Worm (Caenorhabditis elegans): ENCODE results near the gene B0244.9.

The B0244.9 gene

DNA sequence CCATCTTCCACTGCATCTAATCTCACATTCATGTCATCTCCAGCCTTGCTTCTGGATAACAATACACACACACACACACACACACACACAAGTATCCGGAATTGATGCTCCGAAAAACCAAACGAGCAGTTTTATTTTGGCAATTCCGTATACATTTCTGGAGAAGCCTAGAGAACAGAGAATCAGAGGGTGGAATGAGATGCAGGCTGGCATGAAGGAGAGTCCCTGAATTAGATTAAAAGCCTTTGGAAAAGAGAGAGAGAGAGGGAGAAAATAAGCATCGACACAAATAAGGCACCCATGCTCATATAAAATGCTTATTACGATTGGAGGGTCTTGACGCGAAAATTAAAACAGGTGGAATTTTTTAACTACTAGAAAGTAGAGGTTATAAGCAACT lies 29.9 kb upstream of the B0244.9 start:
- no peak for TF ChIP-seq sptf-1 (tag; optimal IDR thresholded peaks at IDR 0.05)
- TF ChIP-seq lin-14 (GFP tag; optimal IDR thresholded peaks at IDR 0.05), result peak; percentile 60
- no peak for TF ChIP-seq elt-3 (tag; optimal IDR thresholded peaks at IDR 0.05)
- TF ChIP-seq ztf-4 (tag; optimal IDR thresholded peaks at IDR 0.05), result no peak
- no peak for TF ChIP-seq mdl-1 (tag; optimal IDR thresholded peaks at IDR 0.05)

DNA sequence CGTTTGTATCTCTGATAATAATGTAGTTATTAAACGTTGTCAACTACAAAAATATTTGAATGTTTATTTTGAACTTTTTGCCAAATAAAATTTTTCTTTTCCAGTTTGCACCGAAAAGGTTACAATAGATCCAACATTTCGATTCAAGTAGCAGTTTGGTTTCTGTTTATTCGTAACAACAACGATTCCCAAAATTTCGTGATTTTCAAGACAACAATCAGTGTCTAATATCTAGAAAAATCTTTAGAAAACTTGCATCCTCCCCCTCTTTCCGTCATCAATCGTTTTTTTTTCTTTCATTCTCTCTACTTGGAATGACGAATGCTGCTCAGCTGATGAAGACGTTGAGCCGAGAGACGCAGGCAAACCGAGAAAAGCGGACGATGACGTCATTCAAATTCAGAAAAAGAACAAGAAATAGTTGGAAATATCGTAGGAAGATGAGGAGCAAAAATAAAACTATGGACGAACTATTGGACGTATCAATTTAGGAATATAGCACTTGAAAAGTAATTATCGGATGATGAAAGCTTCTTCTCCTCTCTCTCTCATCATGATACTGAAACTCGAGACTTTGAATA lies 27.8 kb upstream of the B0244.9 start:
- TF ChIP-seq nhr-85 (tag) (no peak), unc-62 (GFP tag; optimal IDR thresholded peaks at IDR 0.05) (no peak), ztf-4 (tag; optimal IDR thresholded peaks at IDR 0.05) (peak; percentile 65), lin-13 (GFP tag; optimal IDR thresholded peaks at IDR 0.05) (peak; percentile 42), nhr-71 (tag; optimal IDR thresholded peaks at IDR 0.05) (peak; percentile 91), egl-27 (tag; optimal IDR thresholded peaks at IDR 0.05) (peak in 1 of 2 experiments; percentile 37), efl-1 (optimal IDR thresholded peaks at IDR 0.05) (peak; percentile 23 to 33), efl-1 (GFP tag; optimal IDR thresholded peaks at IDR 0.05 in 1 of 2) (peak in 1 of 2 experiments; percentile 19), unc-86 (tag; optimal IDR thresholded peaks at IDR 0.05) (peak; percentile 81), mep-1 (tag; optimal IDR thresholded peaks at IDR 0.05) (peak; percentile 62), mef-2 (tag; optimal IDR thresholded peaks at IDR 0.05) (peak; percentile 74), lin-14 (GFP tag; optimal IDR thresholded peaks at IDR 0.05) (peak; percentile 94), grh-1 (GFP tag; IDR thresholded peaks at IDR 0.05) (no peak), rnt-1 (tag; optimal IDR thresholded peaks at IDR 0.05) (no peak), nhr-47 (tag; optimal IDR thresholded peaks at IDR 0.05) (peak; percentile 82), pax-3 (tag; optimal IDR thresholded peaks at IDR 0.05) (peak; percentile 63), elt-3 (tag; optimal IDR thresholded peaks at IDR 0.05) (no peak), lir-3 (tag; optimal IDR thresholded peaks at IDR 0.05; ENCODE audit: poor library complexity) (peak; percentile 29), dpl-1 (GFP tag; optimal IDR thresholded peaks at IDR 0.05) (peak in 1 of 3 experiments; percentile 35), lin-35 (GFP tag; optimal IDR thresholded peaks at IDR 0.05) (peak in 1 of 2 experiments; percentile 35), fos-1 (tag; optimal IDR thresholded peaks at IDR 0.05) (peak; percentile 57), C16A3.4 (tag; optimal IDR thresholded peaks at IDR 0.05) (peak; percentile 10), mab-9 (GFP tag; IDR thresholded peaks at IDR 0.05) (peak; percentile 50; the same call in 1 of the 2 replicates), ceh-88 (GFP tag; IDR thresholded peaks at IDR 0.05) (0 out of 2 replicates have a peak, but pooled peaks have one; percentile 7), snu-23 (GFP tag; optimal IDR thresholded peaks at IDR 0.05) (peak; percentile 27), tbx-2 (tag; optimal IDR thresholded peaks at IDR 0.05) (peak; percentile 49), irx-1 (tag; optimal IDR thresholded peaks at IDR 0.05) (peak; percentile 52), unc-130 (tag; optimal IDR thresholded peaks at IDR 0.05) (no peak), sox-4 (tag; optimal IDR thresholded peaks at IDR 0.05) (peak; percentile 72), egl-13 (tag; optimal IDR thresholded peaks at IDR 0.05) (peak; percentile 78), ceh-90 (tag; optimal IDR thresholded peaks at IDR 0.05) (no peak), swsn-7 (tag; optimal IDR thresholded peaks at IDR 0.05) (peak; percentile 77), ces-1 (GFP tag; optimal IDR thresholded peaks at IDR 0.05) (no peak), ceh-82 (tag; optimal IDR thresholded peaks at IDR 0.05) (peak; percentile 24 to 43 (median 24)), lin-39 (tag; optimal IDR thresholded peaks at IDR 0.05) (no peak), xbp-1 (tag; optimal IDR thresholded peaks at IDR 0.05) (peak; percentile 60), isw-1 (GFP tag; IDR thresholded peaks at IDR 0.05) (peak; percentile 19; the same call in 1 of the 2 replicates), dsc-1 (tag; optimal IDR thresholded peaks at IDR 0.05) (peak; percentile 74), lsy-2 (tag; optimal IDR thresholded peaks at IDR 0.05) (peak; percentile 51 to 71), zag-1 (tag; optimal IDR thresholded peaks at IDR 0.05) (no peak), fkh-10 (GFP tag; optimal IDR thresholded peaks at IDR 0.05) (peak; percentile 74), nhr-11 (tag; optimal IDR thresholded peaks at IDR 0.05) (peak; percentile 40), fkh-8 (tag; optimal IDR thresholded peaks at IDR 0.05) (peak; percentile 97), nhr-20 (tag; optimal IDR thresholded peaks at IDR 0.05) (peak; percentile 37), pag-3 (tag; optimal IDR thresholded peaks at IDR 0.05; ENCODE audit: borderline replicate concordance, insufficient read depth) (no peak), ceh-63 (GFP tag; optimal IDR thresholded peaks at IDR 0.05) (peak; percentile 57), nhr-19 (GFP tag; conservative IDR thresholded peaks at IDR 0.05) (peak; percentile 25; the same call in 1 of the 2 replicates)
